Fruit fly (Drosophila melanogaster) whole organism, embryonic: ENCODE results near the gene RtcB.

Experiments used
- CG6854 ChIP-seq: fragments of 200-800 bp; sonication (Bioruptor generic); optimal IDR thresholded peaks from 3 replicates; lab custom pipeline; 2017; ENCODE audit warnings: missing biosample characterization, mild to moderate bottlenecking, missing genetic modification characterization
- Nf-YC ChIP-seq: fragments of 200-800 bp; optimal IDR thresholded peaks from 3 replicates; lab custom pipeline; 2019; ENCODE audit warnings: missing biosample characterization, mild to moderate bottlenecking, missing genetic modification characterization, moderate library complexity
- vvl ChIP-seq: fragments of 200-800 bp; sonication (Bioruptor generic); IDR thresholded peaks from 2 replicates; pipeline ENCODE4 v1.3.6; 2022; ENCODE audit warnings: missing biosample characterization, missing genetic modification characterization

- TF ChIP-seq CG6854 (GFP tag; lab: Kevin White, UChicago) (no peak), Nf-YC (tag; lab: Kevin White, UChicago) (no peak), vvl (no peak)
Measured at dm6 chr2L:19472256-19472655, 41.8 kb downstream of the RtcB start.
